Worm (Caenorhabditis elegans) whole organism, late embryonic: ENCODE data around the gene C45H4.21.
A peak's percentile ranks its signal among the peaks of the same experiment; 100 is the strongest.

Experiments used
- C08G9.2 ChIP-seq: sonication (generic microtip); optimal IDR thresholded peaks from 2 replicates; lab custom pipeline; 2016; ENCODE audit warnings: mild to moderate bottlenecking, missing genetic modification characterization, moderate library complexity, missing compliant biosample characterization
- F13H6.1 ChIP-seq: sonication (generic microtip); optimal IDR thresholded peaks from 2 replicates; lab custom pipeline; 2016; ENCODE audit warnings: missing genetic modification characterization, missing compliant biosample characterization
- K02D7.2 ChIP-seq: sonication (generic microtip); optimal IDR thresholded peaks from 2 replicates; lab custom pipeline; 2017; ENCODE audit warnings: mild to moderate bottlenecking, missing genetic modification characterization, missing compliant biosample characterization
- T23F11.4 ChIP-seq: fragments of 200-800 bp; sonication (Bioruptor generic); optimal IDR thresholded peaks from 2 replicates; lab custom pipeline; 2018; ENCODE audit warnings: mild to moderate bottlenecking, missing genetic modification characterization, missing compliant biosample characterization
- ahr-1 ChIP-seq: sonication (generic microtip); optimal IDR thresholded peaks from 2 replicates; lab custom pipeline; 2016; ENCODE audit warnings: missing genetic modification characterization, missing compliant biosample characterization
- ceh-14 ChIP-seq: sonication (generic microtip); optimal IDR thresholded peaks from 2 replicates; lab custom pipeline; 2016; ENCODE audit warnings: missing genotype, missing genetic modification characterization, missing compliant biosample characterization
- ceh-18 ChIP-seq: sonication (generic microtip); optimal IDR thresholded peaks from 2 replicates; lab custom pipeline; 2016; ENCODE audit warnings: missing genetic modification characterization, missing compliant biosample characterization
- ceh-2 ChIP-seq: sonication (generic microtip); optimal IDR thresholded peaks from 2 replicates; lab custom pipeline; 2016; ENCODE audit warnings: missing genotype, missing genetic modification characterization, missing compliant biosample characterization
- ceh-22 ChIP-seq: sonication (generic microtip); optimal IDR thresholded peaks from 2 replicates; lab custom pipeline; 2017; ENCODE audit warnings: missing biosample characterization, missing genetic modification characterization
- ceh-24 ChIP-seq: sonication (generic microtip); optimal IDR thresholded peaks from 2 replicates; lab custom pipeline; 2016; ENCODE audit warnings: mild to moderate bottlenecking, missing genetic modification characterization, missing compliant biosample characterization
- ceh-31 ChIP-seq: sonication (generic microtip); optimal IDR thresholded peaks from 2 replicates; lab custom pipeline; 2016; ENCODE audit warnings: missing genetic modification characterization, missing compliant biosample characterization
- ceh-34 ChIP-seq: sonication (generic microtip); optimal IDR thresholded peaks from 2 replicates; lab custom pipeline; 2016; ENCODE audit warnings: mild to moderate bottlenecking, missing genetic modification characterization, missing compliant biosample characterization
- ceh-45 ChIP-seq: fragments of 200-800 bp; sonication (Bioruptor generic); IDR thresholded peaks from 2 replicates; pipeline ENCODE4 v1.3.6; 2022; ENCODE audit warnings: missing genetic modification reagents, missing genetic modification characterization, missing compliant biosample characterization
- ceh-9 ChIP-seq: sonication (generic microtip); optimal IDR thresholded peaks from 2 replicates; lab custom pipeline; 2016; ENCODE audit warnings: mild to moderate bottlenecking, missing genetic modification characterization, inconsistent platforms, missing compliant biosample characterization
- dve-1 ChIP-seq: sonication (generic microtip); optimal IDR thresholded peaks from 2 replicates; lab custom pipeline; 2017; ENCODE audit warnings: antibody characterized with exemption, mild to moderate bottlenecking, missing genetic modification characterization, missing compliant biosample characterization
- elt-2 ChIP-seq: sonication (generic microtip); optimal IDR thresholded peaks from 2 replicates; lab custom pipeline; 2016; ENCODE audit warnings: missing genetic modification reagents, missing genetic modification characterization, missing compliant biosample characterization
- elt-4 ChIP-seq: sonication (generic microtip); optimal IDR thresholded peaks from 2 replicates; lab custom pipeline; 2016; ENCODE audit warnings: missing genetic modification characterization, missing compliant biosample characterization
- ets-4 ChIP-seq: sonication (generic microtip); optimal IDR thresholded peaks from 2 replicates; lab custom pipeline; 2016; ENCODE audit warnings: missing genetic modification characterization, missing compliant biosample characterization
- eyg-1 ChIP-seq: sonication (generic microtip); optimal IDR thresholded peaks from 2 replicates; lab custom pipeline; 2016; ENCODE audit warnings: missing genotype, missing genetic modification characterization, missing compliant biosample characterization
- hlh-30 ChIP-seq: sonication (generic microtip); optimal IDR thresholded peaks from 2 replicates; lab custom pipeline; 2017; ENCODE audit warnings: antibody characterized with exemption, missing genetic modification characterization, missing compliant biosample characterization; ENCODE audit not compliant: insufficient read depth
- hlh-8 ChIP-seq: sonication (generic microtip); optimal IDR thresholded peaks from 2 replicates; lab custom pipeline; 2016; ENCODE audit warnings: missing genotype, missing genetic modification characterization, missing compliant biosample characterization
- lim-6 ChIP-seq: sonication (generic microtip); optimal IDR thresholded peaks from 2 replicates; lab custom pipeline; 2016; ENCODE audit warnings: missing genetic modification characterization, missing compliant biosample characterization
- lin-11 ChIP-seq: fragments of 200-800 bp; sonication (Bioruptor generic); optimal IDR thresholded peaks from 2 replicates; lab custom pipeline; 2018; ENCODE audit warnings: mild to moderate bottlenecking, missing genetic modification characterization, missing compliant biosample characterization
- mec-3 ChIP-seq: sonication (generic microtip); optimal IDR thresholded peaks from 2 replicates; lab custom pipeline; 2016; ENCODE audit warnings: borderline replicate concordance, missing genetic modification characterization, missing compliant biosample characterization
- nfya-1 ChIP-seq: sonication (generic microtip); optimal IDR thresholded peaks from 2 replicates; lab custom pipeline; 2017; ENCODE audit warnings: missing genetic modification characterization, mild to moderate bottlenecking, missing compliant biosample characterization, antibody characterized with exemption, moderate library complexity
- nhr-232 ChIP-seq: sonication (generic microtip); optimal IDR thresholded peaks from 2 replicates; lab custom pipeline; 2016; ENCODE audit warnings: missing genetic modification characterization, missing compliant biosample characterization
- pat-9 ChIP-seq: fragments of 200-800 bp; sonication (Bioruptor generic); optimal IDR thresholded peaks from 2 replicates; lab custom pipeline; 2018; ENCODE audit warnings: mild to moderate bottlenecking, missing genetic modification characterization, moderate library complexity, missing compliant biosample characterization
- pha-2 ChIP-seq: sonication (generic microtip); optimal IDR thresholded peaks from 2 replicates; lab custom pipeline; 2017; ENCODE audit warnings: mild to moderate bottlenecking, missing genetic modification characterization, missing compliant biosample characterization
- pha-4 ChIP-seq: fragments of 150-350 bp; optimal IDR thresholded peaks from 2 replicates; lab custom pipeline; 2018; ENCODE audit warnings: missing biosample characterization, missing genetic modification reagents, missing genetic modification characterization
- pqm-1 ChIP-seq: sonication (generic microtip); optimal IDR thresholded peaks from 2 replicates; lab custom pipeline; 2016; ENCODE audit warnings: missing genetic modification characterization, missing compliant biosample characterization
- ref-2 ChIP-seq: sonication (generic microtip); optimal IDR thresholded peaks from 2 replicates; lab custom pipeline; 2016; ENCODE audit warnings: missing genetic modification characterization, missing compliant biosample characterization
- sdc-2 ChIP-seq: sonication (generic microtip); optimal IDR thresholded peaks from 2 replicates; lab custom pipeline; 2016; ENCODE audit warnings: missing genotype, missing genetic modification characterization, missing compliant biosample characterization
- sox-4 ChIP-seq: sonication (generic microtip); optimal IDR thresholded peaks from 2 replicates; lab custom pipeline; 2017; ENCODE audit warnings: mild to moderate bottlenecking, missing genetic modification characterization, inconsistent platforms, missing compliant biosample characterization
- syd-9 ChIP-seq: sonication (generic microtip); optimal IDR thresholded peaks from 2 replicates; lab custom pipeline; 2016; ENCODE audit warnings: mild to moderate bottlenecking, missing genetic modification characterization, moderate library complexity, missing compliant biosample characterization
- tbx-2 ChIP-seq: sonication (generic microtip); optimal IDR thresholded peaks from 2 replicates; lab custom pipeline; 2016; ENCODE audit warnings: missing genetic modification characterization, missing compliant biosample characterization
- tbx-7 ChIP-seq: sonication (generic microtip); optimal IDR thresholded peaks from 2 replicates; lab custom pipeline; 2016; ENCODE audit warnings: missing genotype, missing genetic modification characterization, missing compliant biosample characterization
- ttx-3 ChIP-seq: sonication (generic microtip); optimal IDR thresholded peaks from 2 replicates; lab custom pipeline; 2016; ENCODE audit warnings: missing genetic modification reagents, missing genetic modification characterization, missing compliant biosample characterization
- unc-42 ChIP-seq: sonication (generic microtip); optimal IDR thresholded peaks from 2 replicates; lab custom pipeline; 2016; ENCODE audit warnings: missing genotype, missing genetic modification characterization, missing compliant biosample characterization
- zip-5 ChIP-seq: sonication (generic microtip); optimal IDR thresholded peaks from 2 replicates; lab custom pipeline; 2016; ENCODE audit warnings: missing genetic modification characterization, missing compliant biosample characterization

The C45H4.21 gene

DNA sequence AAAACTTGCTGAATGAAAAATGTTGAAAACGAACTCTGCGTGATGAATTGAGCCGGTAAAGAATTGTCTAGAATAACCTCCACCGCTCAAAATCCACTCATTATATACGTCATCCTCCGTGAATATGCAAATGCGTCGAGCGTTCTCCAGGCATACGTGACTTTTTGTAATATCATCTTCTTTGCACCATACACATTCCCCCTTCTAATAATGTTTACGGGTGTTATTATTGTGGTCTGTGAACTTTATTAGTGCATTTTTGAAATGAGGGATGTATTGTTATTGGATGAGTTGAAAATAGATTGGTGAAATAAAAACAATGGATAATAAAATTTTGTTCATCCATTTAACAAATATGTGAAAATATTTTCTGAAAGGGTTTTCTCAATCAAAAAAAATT, 9.4 kb downstream of the C45H4.21 start, which contains the start of gene F22F7.7:
TSS of gene F22F7.7 (minus strand) at position 125 of the 400 bp plus-strand sequence.
- TF ChIP-seq ceh-45 (no peak), ceh-22 (tag; lab: Kevin White, UChicago) (no peak), hlh-30 (tag; lab: Kevin White, UChicago) (no peak), mec-3 (tag; lab: Kevin White, UChicago) (no peak), nhr-232 (tag; lab: Kevin White, UChicago) (no peak), nfya-1 (no peak), eyg-1 (tag; lab: Kevin White, UChicago) (no peak), hlh-8 (tag; lab: Kevin White, UChicago) (no peak), ceh-14 (tag; lab: Kevin White, UChicago) (no peak), ceh-2 (tag; lab: Kevin White, UChicago) (no peak), ceh-18 (tag; lab: Kevin White, UChicago) (no peak), ceh-31 (tag; lab: Kevin White, UChicago) (no peak), unc-42 (tag; lab: Kevin White, UChicago) (no peak), K02D7.2 (tag; lab: Kevin White, UChicago) (no peak), zip-5 (tag; lab: Kevin White, UChicago) (no peak), tbx-7 (tag; lab: Kevin White, UChicago) (no peak), ceh-24 (tag; lab: Kevin White, UChicago) (no peak)

DNA sequence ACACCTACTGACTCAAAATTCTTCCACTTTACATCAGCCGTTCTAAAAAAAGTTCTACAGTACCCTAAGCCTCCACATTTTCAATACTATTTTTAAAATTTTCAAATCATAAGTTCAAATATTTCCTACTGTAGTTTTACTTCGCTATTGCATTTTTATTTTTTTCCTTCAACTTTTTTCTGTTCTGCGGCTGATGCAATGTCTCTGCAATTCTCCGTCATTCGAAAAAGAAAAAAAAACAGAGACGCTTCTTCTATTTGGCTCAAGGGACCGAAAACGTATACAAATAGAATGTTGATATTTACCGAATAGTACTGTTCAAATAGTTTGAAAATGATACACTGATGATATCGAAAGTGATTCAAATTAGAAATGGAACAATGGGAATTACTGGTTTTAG, 11.0 kb downstream of the C45H4.21 start:
- TF ChIP-seq F13H6.1 (no peak), T23F11.4 (no peak), zip-5 (tag; lab: Kevin White, UChicago) (no peak), tbx-2 (tag; lab: Kevin White, UChicago) (no peak), eyg-1 (tag; lab: Kevin White, UChicago) (no peak), pha-2 (tag; lab: Kevin White, UChicago) (no peak), nfya-1 (no peak), ceh-31 (tag; lab: Kevin White, UChicago) (no peak)

DNA sequence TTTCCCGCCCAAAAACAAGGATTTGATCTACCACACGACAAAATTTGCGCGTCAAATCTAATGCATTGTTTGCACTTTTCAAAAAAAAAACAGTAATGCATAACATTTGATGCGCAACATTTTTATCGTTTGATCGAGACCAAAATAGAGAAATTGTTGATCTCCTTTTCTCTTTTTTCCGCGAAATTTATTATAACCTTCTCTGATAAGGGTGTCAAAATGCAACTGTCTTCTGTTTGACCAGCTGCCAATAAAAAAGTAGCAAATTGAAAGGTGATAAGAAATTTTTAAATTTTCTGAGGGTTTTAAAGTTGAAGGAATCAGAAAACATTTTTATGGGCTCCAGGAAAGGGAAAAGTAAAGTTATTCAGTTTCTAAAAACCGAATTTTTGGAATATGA, 12.3 kb downstream of the C45H4.21 start:
- no peak for TF ChIP-seq sdc-2 (tag; lab: Kevin White, UChicago)
- no peak for TF ChIP-seq elt-4
- no peak for TF ChIP-seq syd-9
- no peak for TF ChIP-seq T23F11.4

DNA sequence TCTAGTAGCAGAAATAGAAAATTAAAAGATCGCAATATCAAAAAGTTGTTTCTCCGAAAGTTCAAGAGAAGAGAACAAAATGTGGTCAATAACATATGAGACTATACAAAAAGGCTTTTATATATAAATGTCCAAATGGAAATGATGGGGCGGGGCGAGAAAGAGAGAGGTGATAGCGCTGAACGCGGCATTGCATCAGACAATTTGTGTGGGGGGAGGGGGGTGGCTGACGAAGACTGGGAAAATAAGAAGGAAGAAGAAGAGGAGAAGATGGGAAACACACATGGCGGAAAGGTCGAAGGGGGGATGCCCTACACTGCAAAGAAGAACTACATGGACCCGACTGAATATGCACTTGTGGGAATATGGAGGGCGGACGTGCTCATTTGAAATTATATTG, 14.0 kb downstream of the C45H4.21 start:
- no peak for TF ChIP-seq T23F11.4
- no peak for TF ChIP-seq pqm-1 (tag; lab: Kevin White, UChicago)
- TF ChIP-seq pat-9 (tag; lab: Kevin White, UChicago), result no peak
- no peak for TF ChIP-seq ref-2 (tag; lab: Kevin White, UChicago)
- TF ChIP-seq C08G9.2 (tag; lab: Kevin White, UChicago), result no peak
- peak; percentile 3 for TF ChIP-seq unc-42 (tag; lab: Kevin White, UChicago)
- TF ChIP-seq ceh-34, result no peak
- no peak for TF ChIP-seq lim-6 (tag; lab: Kevin White, UChicago)
- TF ChIP-seq nfya-1, result no peak
- no peak for TF ChIP-seq ceh-9 (tag; lab: Kevin White, UChicago)
- no peak for TF ChIP-seq pha-2 (tag; lab: Kevin White, UChicago)
- no peak for TF ChIP-seq ceh-24 (tag; lab: Kevin White, UChicago)
- TF ChIP-seq dve-1, result no peak
- TF ChIP-seq sox-4 (tag; lab: Kevin White, UChicago), result peak; percentile 21
- TF ChIP-seq ahr-1 (tag; lab: Kevin White, UChicago), result no peak

DNA sequence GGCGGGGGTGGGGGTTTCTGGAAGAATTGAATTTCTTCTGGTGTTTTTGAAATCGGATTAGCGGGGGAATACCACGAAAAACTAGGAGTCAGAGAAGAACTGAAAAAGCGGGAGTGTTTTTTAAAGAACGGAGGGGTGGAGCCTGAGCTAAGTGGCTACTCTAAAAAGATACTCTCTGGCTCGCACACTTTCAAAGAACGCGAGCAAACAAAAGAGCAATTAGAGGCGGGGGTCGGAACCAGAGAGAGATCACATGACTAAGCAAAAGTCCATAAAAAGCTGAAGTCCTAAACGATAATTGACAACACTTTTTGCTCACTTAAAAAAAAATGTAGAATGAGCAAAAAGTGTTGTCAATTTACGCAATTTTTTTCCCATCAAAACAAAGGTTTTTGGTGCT, 15.0 kb downstream of the C45H4.21 start:
- TF ChIP-seq elt-4, result no peak
- TF ChIP-seq elt-2 (tag; lab: Kevin White, UChicago), result no peak
- no peak for TF ChIP-seq ahr-1 (tag; lab: Kevin White, UChicago)
- TF ChIP-seq hlh-30 (tag; lab: Kevin White, UChicago), result peak; percentile 56
- TF ChIP-seq eyg-1 (tag; lab: Kevin White, UChicago), result no peak
- TF ChIP-seq ceh-18 (tag; lab: Kevin White, UChicago), result no peak
- TF ChIP-seq lin-11 (tag; lab: Kevin White, UChicago), result no peak
- TF ChIP-seq ets-4 (tag; lab: Kevin White, UChicago), result no peak
- no peak for TF ChIP-seq T23F11.4
- TF ChIP-seq pqm-1 (tag; lab: Kevin White, UChicago), result no peak
- TF ChIP-seq pha-4 (tag; lab: Kevin White, UChicago), result no peak
- TF ChIP-seq F13H6.1, result no peak
- no peak for TF ChIP-seq ceh-22 (tag; lab: Kevin White, UChicago)
- TF ChIP-seq unc-42 (tag; lab: Kevin White, UChicago), result peak; percentile 19
- TF ChIP-seq ttx-3 (tag; lab: Kevin White, UChicago), result no peak
- TF ChIP-seq, all 69 proteins: peak for 2
